Worm (Caenorhabditis elegans) whole organism, midembryonic: ENCODE measurements around the gene C48B4.3.

Experiments used
- T22C8.4 ChIP-seq: fragments of 200-800 bp; sonication (Bioruptor generic); IDR thresholded peaks from 2 replicates; pipeline ENCODE4 v1.3.6; 2022; ENCODE audit warnings: missing genetic modification characterization, missing compliant biosample characterization
- cog-1 ChIP-seq: sonication (generic microtip); optimal IDR thresholded peaks from 2 replicates; lab custom pipeline; 2016; ENCODE audit warnings: missing genetic modification characterization, missing compliant biosample characterization
- flt-1 ChIP-seq: fragments of 200-800 bp; sonication (Bioruptor generic); IDR thresholded peaks from 2 replicates; pipeline ENCODE4 v1.3.6; 2022; ENCODE audit warnings: missing genetic modification characterization, missing compliant biosample characterization
- klf-2 ChIP-seq: fragments of 200-800 bp; sonication (Bioruptor generic); conservative IDR thresholded peaks from 2 replicates; pipeline ENCODE4 v1.3.6; 2022; ENCODE audit warnings: missing genetic modification reagents, missing genetic modification characterization, missing compliant biosample characterization
- med-1 ChIP-seq: sonication (generic microtip); optimal IDR thresholded peaks from 2 replicates; lab custom pipeline; 2017; ENCODE audit warnings: missing genetic modification characterization, mild to moderate bottlenecking, missing compliant biosample characterization, antibody characterized with exemption, missing genetic modification reagents; ENCODE audit not compliant: insufficient read depth
- ref-1 ChIP-seq: fragments of 200-800 bp; sonication (Bioruptor generic); conservative IDR thresholded peaks from 2 replicates; pipeline ENCODE4 v1.3.6; 2022; ENCODE audit warnings: missing genetic modification reagents, missing genetic modification characterization, missing compliant biosample characterization
- tab-1 ChIP-seq: fragments of 200-800 bp; sonication (Bioruptor generic); IDR thresholded peaks from 2 replicates; pipeline ENCODE4 v1.3.6; 2022; ENCODE audit warnings: missing genetic modification characterization, missing compliant biosample characterization
- ztf-23 ChIP-seq: fragments of 200-800 bp; sonication (Bioruptor generic); IDR thresholded peaks from 2 replicates; pipeline ENCODE4 v1.3.6; 2022; ENCODE audit warnings: missing genetic modification reagents, missing genetic modification characterization, missing compliant biosample characterization
- ztf-29 ChIP-seq: fragments of 200-800 bp; sonication (Bioruptor generic); IDR thresholded peaks from 2 replicates; pipeline ENCODE4 v1.3.6; 2022; ENCODE audit warnings: missing genetic modification reagents, missing genetic modification characterization, missing compliant biosample characterization

ce11 chrIII:9631117-9631655, 49.0 kb upstream of the C48B4.3 start, which contains the start of gene ubc-7:
- peak; percentile 13; the same call in 1 of the 2 replicates for TF ChIP-seq T22C8.4 (GFP tag; lab: Robert Waterston, UW)
- no peak for TF ChIP-seq klf-2 (GFP tag; lab: Robert Waterston, UW)
- no peak for TF ChIP-seq ztf-29 (GFP tag; lab: Robert Waterston, UW)
- no peak for TF ChIP-seq med-1 (GFP tag; lab: Kevin White, UChicago)
- 0 out of 2 replicates have a peak, but pooled peaks have one; percentile 13 for TF ChIP-seq ztf-23
- peak; percentile 55 for TF ChIP-seq cog-1
- TF ChIP-seq flt-1 (GFP tag; lab: Robert Waterston, UW), result no peak
- no peak for TF ChIP-seq ref-1 (GFP tag; lab: Robert Waterston, UW)
- no peak for TF ChIP-seq tab-1
